Worm (Caenorhabditis elegans): ENCODE data around the gene srw-6.
A peak's percentile ranks its signal among the peaks of the same experiment; 100 is the strongest.

srw-6 gene

ce11 chrV:3774653-3775052 lies 33.8 kb upstream of the srw-6 start:
- TF ChIP-seq nhr-90 (tag; optimal IDR thresholded peaks at IDR 0.05; ENCODE audit: poor library complexity) (no peak), elt-2 (tag; optimal IDR thresholded peaks at IDR 0.05) (peak; percentile 14)

- no peak for TF ChIP-seq C16A3.4 (tag; optimal IDR thresholded peaks at IDR 0.05)
- no peak for TF ChIP-seq irx-1 (tag; optimal IDR thresholded peaks at IDR 0.05)
- no peak for TF ChIP-seq hlh-17 (GFP tag; optimal IDR thresholded peaks at IDR 0.05; ENCODE audit: borderline replicate concordance)
- TF ChIP-seq dsc-1 (tag; optimal IDR thresholded peaks at IDR 0.05): no peak
Measured at ce11 chrV:3776086-3776589, 32.3 kb upstream of the srw-6 start, which contains the start of gene cysl-3. cysl-3 (minus strand) TSS chrV:3776136.

ce11 chrV:3776946-3777345 lies 31.5 kb upstream of the srw-6 start:
- TF ChIP-seq zag-1 (tag; optimal IDR thresholded peaks at IDR 0.05): no peak
- no peak for TF ChIP-seq fkh-10 (GFP tag; optimal IDR thresholded peaks at IDR 0.05)
- TF ChIP-seq blmp-1 (tag; optimal IDR thresholded peaks at IDR 0.05): peak; percentile 43
- TF ChIP-seq egl-27 (tag; optimal IDR thresholded peaks at IDR 0.05): no peak
- no peak for TF ChIP-seq ceh-88 (GFP tag; IDR thresholded peaks at IDR 0.05)
- TF ChIP-seq efl-3 (GFP tag; optimal IDR thresholded peaks at IDR 0.05): no peak
- no peak for TF ChIP-seq ceh-8 (GFP tag; optimal IDR thresholded peaks at IDR 0.05)
- TF ChIP-seq lin-39 (tag; optimal IDR thresholded peaks at IDR 0.05): no peak
- TF ChIP-seq C34B4.2 (tag; optimal IDR thresholded peaks at IDR 0.05): no peak
- peak in 1 of 6 experiments; percentile 12 for TF ChIP-seq elt-3 (tag; optimal IDR thresholded peaks at IDR 0.05)
- no peak for TF ChIP-seq tbx-2 (tag; optimal IDR thresholded peaks at IDR 0.05)
- TF ChIP-seq ceh-63 (GFP tag; optimal IDR thresholded peaks at IDR 0.05): no peak
- no peak for TF ChIP-seq C16A3.4 (tag; optimal IDR thresholded peaks at IDR 0.05)
- TF ChIP-seq snu-23 (GFP tag; optimal IDR thresholded peaks at IDR 0.05): peak; percentile 32
- peak in 1 of 2 experiments; percentile 28 for TF ChIP-seq mdl-1 (tag; optimal IDR thresholded peaks at IDR 0.05)
- TF ChIP-seq ces-1 (GFP tag; optimal IDR thresholded peaks at IDR 0.05): no peak
- no peak for TF ChIP-seq C04F5.9 (tag; optimal IDR thresholded peaks at IDR 0.05)
- no peak for TF ChIP-seq skn-1 (tag; optimal IDR thresholded peaks at IDR 0.05)
- TF ChIP-seq elt-2 (tag; optimal IDR thresholded peaks at IDR 0.05): peak; percentile 61
- TF ChIP-seq lir-3 (tag; optimal IDR thresholded peaks at IDR 0.05; ENCODE audit: poor library complexity): no peak
- peak; percentile 51 for TF ChIP-seq lin-14 (GFP tag; optimal IDR thresholded peaks at IDR 0.05)
- TF ChIP-seq zip-4 (GFP tag; optimal IDR thresholded peaks at IDR 0.05): no peak
- TF ChIP-seq nhr-85 (tag): peak; percentile 69
- no peak for TF ChIP-seq tlp-1 (tag; optimal IDR thresholded peaks at IDR 0.05)
- TF ChIP-seq efl-1 (optimal IDR thresholded peaks at IDR 0.05): no peak
- peak in 1 of 2 experiments; percentile 87 for TF ChIP-seq efl-1 (GFP tag; optimal IDR thresholded peaks at IDR 0.05 in 1 of 2)
- no peak for TF ChIP-seq unc-86 (tag; optimal IDR thresholded peaks at IDR 0.05)
- TF ChIP-seq rnt-1 (tag; optimal IDR thresholded peaks at IDR 0.05): no peak
- no peak for TF ChIP-seq hpl-2 (GFP tag; optimal IDR thresholded peaks at IDR 0.05)
- TF ChIP-seq nhr-77 (tag; optimal IDR thresholded peaks at IDR 0.05): no peak
- no peak for TF ChIP-seq mef-2 (tag; optimal IDR thresholded peaks at IDR 0.05)
- no peak for TF ChIP-seq nhr-71 (tag; optimal IDR thresholded peaks at IDR 0.05)
- no peak for TF ChIP-seq nhr-76 (tag; optimal IDR thresholded peaks at IDR 0.05)
- TF ChIP-seq lin-35 (GFP tag; optimal IDR thresholded peaks at IDR 0.05): peak in 1 of 2 experiments; percentile 37
- no peak for TF ChIP-seq aha-1 (tag; optimal IDR thresholded peaks at IDR 0.05)
- no peak for TF ChIP-seq egl-13 (tag; optimal IDR thresholded peaks at IDR 0.05)
- no peak for TF ChIP-seq nhr-28 (tag; optimal IDR thresholded peaks at IDR 0.05)
- TF ChIP-seq nhr-12 (tag; optimal IDR thresholded peaks at IDR 0.05): no peak
- peak; percentile 33 for TF ChIP-seq nhr-20 (tag; optimal IDR thresholded peaks at IDR 0.05)
